Worm (Caenorhabditis elegans): ENCODE measurements around the gene F11D5.6.

ce11 chrX:3284967-3285366 is 41.1 kb downstream of the F11D5.6 start:
- TF ChIP-seq lin-39 (tag; optimal IDR thresholded peaks at IDR 0.05) (no peak), ama-1 (optimal IDR thresholded peaks at IDR 0.05) (no peak), nhr-25 (tag; optimal IDR thresholded peaks at IDR 0.05; ENCODE audit: borderline replicate concordance, insufficient read depth) (no peak), mdl-1 (tag; optimal IDR thresholded peaks at IDR 0.05) (no peak), unc-62 (GFP tag; optimal IDR thresholded peaks at IDR 0.05 in 1 of 2) (no peak), unc-62 (tag; optimal IDR thresholded peaks at IDR 0.05) (no peak), skn-1 (tag; optimal IDR thresholded peaks at IDR 0.05) (no peak), nhr-76 (tag; optimal IDR thresholded peaks at IDR 0.05) (no peak), fos-1 (tag; optimal IDR thresholded peaks at IDR 0.05) (no peak), nhr-237 (tag; optimal IDR thresholded peaks at IDR 0.05) (no peak), unc-39 (tag; optimal IDR thresholded peaks at IDR 0.05) (no peak), set-16 (GFP tag; IDR thresholded peaks at IDR 0.05) (no peak), fkh-10 (GFP tag; optimal IDR thresholded peaks at IDR 0.05) (no peak), ZK546.5 (tag; optimal IDR thresholded peaks at IDR 0.05) (no peak)

Measured in whole organism, L4 larva.